Fruit fly (Drosophila melanogaster): Measurements from ENCODE around the gene CG12725.

The CG12725 gene

DNA sequence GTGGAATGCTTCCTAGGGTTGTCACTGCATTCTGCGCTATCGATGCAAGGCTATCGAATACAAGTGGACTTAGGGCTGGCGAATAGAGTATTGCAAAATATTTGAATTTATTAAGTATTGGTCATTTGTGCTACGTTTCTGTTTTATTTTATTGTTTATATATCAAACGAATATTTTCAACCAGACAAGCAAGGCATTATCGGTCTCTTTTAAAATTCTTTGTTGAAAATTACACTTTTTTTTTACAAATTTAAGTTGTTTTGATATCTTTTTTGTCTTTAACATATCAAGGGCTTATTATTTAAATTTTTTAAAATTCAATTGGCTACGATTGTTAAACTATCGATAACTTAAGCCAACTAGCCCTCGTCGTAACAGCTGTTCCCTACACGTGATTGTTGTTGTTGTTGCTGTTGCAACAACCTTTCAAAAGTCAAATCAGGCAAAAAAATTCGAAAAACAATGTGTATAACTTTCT is 15.3 kb downstream of the CG12725 start, which contains the start of the genes Ype and CG1662 (continued):
- TF ChIP-seq CG16815 (GFP tag; optimal IDR thresholded peaks at IDR 0.05) (peak; percentile 66), prd (optimal IDR thresholded peaks at IDR 0.05) (no peak), prd (GFP tag; IDR thresholded peaks at IDR 0.05) (peak; percentile 72), CG12104 (GFP tag; optimal IDR thresholded peaks at IDR 0.05) (peak; percentile 79), ftz-f1 (GFP tag; optimal IDR thresholded peaks at IDR 0.05) (peak; percentile 11), eve (GFP tag; optimal IDR thresholded peaks at IDR 0.05) (peak in 1 of 2 experiments; percentile 79), fd102C (GFP tag; optimal IDR thresholded peaks at IDR 0.05) (no peak), CG13775 (GFP tag; optimal IDR thresholded peaks at IDR 0.05) (peak; percentile 82), Fer2 (tag; optimal IDR thresholded peaks at IDR 0.05) (peak; percentile 65), CG5953 (GFP tag; IDR thresholded peaks at IDR 0.05) (no peak; the same call in 1 of the 2 replicates), CG33213 (GFP tag; optimal IDR thresholded peaks at IDR 0.05) (peak; percentile 24), pzg (GFP tag; optimal IDR thresholded peaks at IDR 0.05) (peak; percentile 40), unpg (GFP tag; optimal IDR thresholded peaks at IDR 0.05) (peak; percentile 62), croc (GFP tag; conservative IDR thresholded peaks at IDR 0.05) (peak; percentile 59), CG8944 (GFP tag; optimal IDR thresholded peaks at IDR 0.05) (peak; percentile 54), schlank (tag; optimal IDR thresholded peaks at IDR 0.05) (no peak), gcm (GFP tag; optimal IDR thresholded peaks at IDR 0.05) (no peak), HmgZ (tag; optimal IDR thresholded peaks at IDR 0.05) (peak; percentile 49), CG17802 (tag; optimal IDR thresholded peaks at IDR 0.05) (peak; percentile 29), pum (GFP tag; optimal IDR thresholded peaks at IDR 0.05) (peak; percentile 57), CG18476 (GFP tag; optimal IDR thresholded peaks at IDR 0.05) (peak; percentile 69), CG9817 (tag; optimal IDR thresholded peaks at IDR 0.05) (peak; percentile 82), CG17568 (GFP tag; optimal IDR thresholded peaks at IDR 0.05) (no peak), cas (GFP tag; IDR thresholded peaks at IDR 0.05) (no peak), ham (GFP tag; IDR thresholded peaks at IDR 0.05) (no peak), jumu (GFP tag; optimal IDR thresholded peaks at IDR 0.05) (peak; percentile 67), CG31224 (GFP tag; IDR thresholded peaks at IDR 0.05) (peak; percentile 38; the same call in 1 of the 2 replicates), CG1792 (GFP tag; optimal IDR thresholded peaks at IDR 0.05) (peak; percentile 36), CG34422 (GFP tag; IDR thresholded peaks at IDR 0.05) (peak; percentile 61; the same call in 2 of the 3 replicates), MBD-R2 (GFP tag; IDR thresholded peaks at IDR 0.05) (peak; percentile 45; the same call in 1 of the 2 replicates), CG18262 (tag; optimal IDR thresholded peaks at IDR 0.05) (peak; percentile 75), Ptx1 (GFP tag; IDR thresholded peaks at IDR 0.05) (peak; percentile 78), CG6689 (GFP tag; IDR thresholded peaks at IDR 0.05) (peak; percentile 70), CG3847 (GFP tag; IDR thresholded peaks at IDR 0.05) (peak; percentile 77), exex (tag; optimal IDR thresholded peaks at IDR 0.05) (peak; percentile 27), CG4820 (GFP tag; optimal IDR thresholded peaks at IDR 0.05) (peak; percentile 59), CG11085 (GFP tag; IDR thresholded peaks at IDR 0.05) (peak; percentile 65), dati (GFP tag; IDR thresholded peaks at IDR 0.05) (no peak), CG17361 (GFP tag; IDR thresholded peaks at IDR 0.05) (peak; percentile 88), Elba2 (GFP tag; optimal IDR thresholded peaks at IDR 0.05) (peak; percentile 2), Sry-δ (GFP tag; optimal IDR thresholded peaks at IDR 0.05) (peak; percentile 71), CG11695 (GFP tag; IDR thresholded peaks at IDR 0.05) (0 out of 3 replicates have a peak, but pooled peaks have one; percentile 26), Oli (tag; optimal IDR thresholded peaks at IDR 0.05) (peak; percentile 61), Scr (GFP tag; IDR thresholded peaks at IDR 0.05; ENCODE audit: partially characterized antibody) (peak; percentile 82), Bgb (GFP tag; IDR thresholded peaks at IDR 0.05; ENCODE audit: partially characterized antibody) (peak; percentile 51), CG9876 (GFP tag; optimal IDR thresholded peaks at IDR 0.05) (peak; percentile 47), Lpt (GFP tag; optimal IDR thresholded peaks at IDR 0.05) (no peak), chinmo (GFP tag; IDR thresholded peaks at IDR 0.05; ENCODE audit: partially characterized antibody) (peak; percentile 88), C15 (GFP tag; IDR thresholded peaks at IDR 0.05) (0 out of 3 replicates have a peak, but pooled peaks have one; percentile 39), Atf3 (GFP tag; optimal IDR thresholded peaks at IDR 0.05) (peak; percentile 44), Spps (tag; optimal IDR thresholded peaks at IDR 0.05) (peak; percentile 29)
